Fruit fly (Drosophila melanogaster) ovary, adult (tissue): ENCODE data around the gene BBS5.

Source experiments
- CG17801 ChIP-seq: fragments of 200-800 bp; optimal IDR thresholded peaks from 2 replicates; lab custom pipeline; 2019; ENCODE audit warnings: missing biosample characterization, mild to moderate bottlenecking, missing genetic modification characterization, moderate library complexity; ENCODE audit not compliant: partially characterized antibody

The BBS5 gene

dm6 chr3R:4846194-4846593 is 30.1 kb downstream of the BBS5 start:
- TF ChIP-seq CG17801 (GFP tag; lab: Kevin White, UChicago): no peak

- no peak for TF ChIP-seq CG17801 (GFP tag; lab: Kevin White, UChicago)
Observed at dm6 chr3R:4846787-4847186, 30.7 kb downstream of the BBS5 start.

- no peak for TF ChIP-seq CG17801 (GFP tag; lab: Kevin White, UChicago)
Observed at dm6 chr3R:4847388-4847787, 31.3 kb downstream of the BBS5 start.

- TF ChIP-seq CG17801 (GFP tag; lab: Kevin White, UChicago): no peak
Observed at dm6 chr3R:4849035-4849656, 33.0 kb downstream of the BBS5 start.

dm6 chr3R:4852373-4852860 is 36.3 kb downstream of the BBS5 start, which contains the start of gene opa:
Gene opa (plus strand): TSS chr3R:4852813.
- no peak for TF ChIP-seq CG17801 (GFP tag; lab: Kevin White, UChicago)

- TF ChIP-seq CG17801 (GFP tag; lab: Kevin White, UChicago): no peak
Observed at dm6 chr3R:4853504-4853903, 37.4 kb downstream of the BBS5 start.

dm6 chr3R:4854216-4854615 is 38.1 kb downstream of the BBS5 start:
- TF ChIP-seq CG17801 (GFP tag; lab: Kevin White, UChicago): no peak

dm6 chr3R:4855711-4856110 is 39.6 kb downstream of the BBS5 start:
- TF ChIP-seq CG17801 (GFP tag; lab: Kevin White, UChicago): no peak

dm6 chr3R:4858018-4858417 is 41.9 kb downstream of the BBS5 start:
- no peak for TF ChIP-seq CG17801 (GFP tag; lab: Kevin White, UChicago)

dm6 chr3R:4858508-4859275 is 42.6 kb downstream of the BBS5 start:
- no peak for TF ChIP-seq CG17801 (GFP tag; lab: Kevin White, UChicago)

dm6 chr3R:4861144-4861543 is 45.0 kb downstream of the BBS5 start:
- TF ChIP-seq CG17801 (GFP tag; lab: Kevin White, UChicago): no peak

dm6 chr3R:4863825-4864224 is 47.7 kb downstream of the BBS5 start:
- TF ChIP-seq CG17801 (GFP tag; lab: Kevin White, UChicago): no peak

- TF ChIP-seq CG17801 (GFP tag; lab: Kevin White, UChicago): no peak
Observed at dm6 chr3R:4864901-4865601, 48.9 kb downstream of the BBS5 start.

- TF ChIP-seq CG17801 (GFP tag; lab: Kevin White, UChicago): no peak
Observed at dm6 chr3R:4866073-4866472, 50.0 kb downstream of the BBS5 start.

dm6 chr3R:4866916-4867315 is 50.8 kb downstream of the BBS5 start:
- no peak for TF ChIP-seq CG17801 (GFP tag; lab: Kevin White, UChicago)
